Fruit fly (Drosophila melanogaster) whole organism, pupa: ENCODE results near the gene CG14252.
A peak's percentile ranks its signal among the peaks of the same experiment; 100 is the strongest.

ENCODE experiments used
- CG10348 ChIP-seq: fragments of 200-800 bp; sonication (Bioruptor generic); IDR thresholded peaks from 2 replicates; pipeline ENCODE4 v1.3.6; 2022; ENCODE audit warnings: missing biosample characterization, missing genetic modification characterization
- CG12605 ChIP-seq: fragments of 200-800 bp; sonication (Bioruptor generic); IDR thresholded peaks from 2 replicates; pipeline ENCODE4 v1.3.6; 2022; ENCODE audit warnings: missing biosample characterization, missing genetic modification characterization
- CG13204 ChIP-seq: fragments of 200-800 bp; sonication (Bioruptor generic); optimal IDR thresholded peaks from 2 replicates; lab custom pipeline; 2018; ENCODE audit warnings: missing biosample characterization, mild to moderate bottlenecking, missing genetic modification characterization, moderate library complexity
- CG14655 ChIP-seq: fragments of 200-800 bp; sonication (Bioruptor generic); optimal IDR thresholded peaks from 3 replicates; lab custom pipeline; 2017; ENCODE audit warnings: mild to moderate bottlenecking, missing biosample characterization, missing genetic modification reagents, missing genetic modification characterization
- CG15710 ChIP-seq: fragments of 200-800 bp; sonication (Bioruptor generic); optimal IDR thresholded peaks from 2 replicates; lab custom pipeline; 2018; ENCODE audit warnings: missing biosample characterization, mild to moderate bottlenecking, missing genetic modification characterization, moderate library complexity
- CG17806 ChIP-seq: fragments of 200-800 bp; sonication (Bioruptor generic); optimal IDR thresholded peaks from 2 replicates; lab custom pipeline; 2018; ENCODE audit warnings: missing biosample characterization, mild to moderate bottlenecking, missing genetic modification characterization, moderate library complexity
- CG32121 ChIP-seq: fragments of 200-800 bp; sonication (Bioruptor generic); IDR thresholded peaks from 2 replicates; pipeline ENCODE4 v1.3.6; 2022; ENCODE audit warnings: missing biosample characterization, missing genetic modification characterization
- CG34367 ChIP-seq: fragments of 200-800 bp; sonication (Bioruptor generic); optimal IDR thresholded peaks from 2 replicates; lab custom pipeline; 2018; ENCODE audit warnings: missing biosample characterization, mild to moderate bottlenecking, missing genetic modification characterization
- CG4496 ChIP-seq: fragments of 200-800 bp; sonication (Bioruptor generic); IDR thresholded peaks from 3 replicates; pipeline ENCODE4 v1.3.6; 2022; ENCODE audit warnings: missing biosample characterization, missing genetic modification characterization
- CG8159 ChIP-seq: fragments of 200-800 bp; sonication (Bioruptor generic); optimal IDR thresholded peaks from 3 replicates; lab custom pipeline; 2018; ENCODE audit warnings: missing biosample characterization, mild to moderate bottlenecking, missing genetic modification characterization, moderate library complexity
- CG8301 ChIP-seq: fragments of 200-800 bp; sonication (Bioruptor generic); optimal IDR thresholded peaks from 2 replicates; lab custom pipeline; 2018; ENCODE audit warnings: missing biosample characterization, mild to moderate bottlenecking, missing genetic modification characterization
- CG9948 ChIP-seq: fragments of 200-800 bp; sonication (Bioruptor generic); optimal IDR thresholded peaks from 2 replicates; lab custom pipeline; 2018; ENCODE audit warnings: missing biosample characterization, mild to moderate bottlenecking, missing genetic modification characterization, moderate library complexity
- D1 ChIP-seq: fragments of 200-800 bp; sonication (Bioruptor generic); optimal IDR thresholded peaks from 2 replicates; lab custom pipeline; 2018; ENCODE audit warnings: missing biosample characterization, mild to moderate bottlenecking, missing genetic modification characterization, moderate library complexity
- EcR ChIP-seq: fragments of 200-800 bp; sonication (Bioruptor generic); optimal IDR thresholded peaks from 3 replicates; lab custom pipeline; 2019; ENCODE audit warnings: missing biosample characterization, missing genetic modification characterization, mild to moderate bottlenecking, moderate library complexity, missing genetic modification reagents
- Ets98B ChIP-seq: fragments of 200-800 bp; sonication (Bioruptor generic); IDR thresholded peaks from 2 replicates; pipeline ENCODE4 v1.3.6; 2022; ENCODE audit warnings: missing biosample characterization, missing genetic modification characterization
- Pif1A ChIP-seq: fragments of 200-800 bp; sonication (Bioruptor generic); optimal IDR thresholded peaks from 3 replicates; lab custom pipeline; 2016; ENCODE audit warnings: missing biosample characterization, missing genetic modification characterization
- Pif1B ChIP-seq: fragments of 200-800 bp; sonication (Bioruptor generic); optimal IDR thresholded peaks from 3 replicates; lab custom pipeline; 2016; ENCODE audit warnings: missing biosample characterization, missing genetic modification characterization
- Snoo ChIP-seq: fragments of 200-800 bp; sonication (Bioruptor generic); optimal IDR thresholded peaks from 3 replicates; lab custom pipeline; 2017; ENCODE audit warnings: missing biosample characterization, mild to moderate bottlenecking, missing genetic modification characterization, inconsistent platforms
- fd96Ca ChIP-seq: fragments of 200-800 bp; sonication (Bioruptor generic); IDR thresholded peaks from 3 replicates; pipeline ENCODE4 v1.3.6; 2022; ENCODE audit warnings: missing biosample characterization, missing genetic modification characterization
- gl ChIP-seq: fragments of 200-800 bp; sonication (Bioruptor generic); optimal IDR thresholded peaks from 2 replicates; lab custom pipeline; 2018; ENCODE audit warnings: missing biosample characterization, mild to moderate bottlenecking, missing genetic modification characterization
- rn ChIP-seq: fragments of 200-800 bp; sonication (Bioruptor generic); IDR thresholded peaks from 2 replicates; pipeline ENCODE4 v1.3.6; 2022; ENCODE audit warnings: missing biosample characterization, missing genetic modification characterization

CG14252 gene

dm6 chr3R:26963747-26964174 lies 18.4 kb downstream of the CG14252 start:
- TF ChIP-seq CG34367 (tag; lab: Kevin White, UChicago) (peak; percentile 62), Ets98B (GFP tag; lab: Robert Waterston, UW) (peak; percentile 41), CG9948 (tag; lab: Kevin White, UChicago) (peak; percentile 74), fd96Ca (GFP tag; lab: Robert Waterston, UW) (peak; percentile 57; the same call in 2 of the 3 replicates), CG32121 (peak; percentile 62), D1 (no peak), rn (0 out of 2 replicates have a peak, but pooled peaks have one; percentile 6), CG17806 (tag; lab: Kevin White, UChicago) (peak; percentile 89), Pif1A (GFP tag; lab: Kevin White, UChicago) (peak; percentile 80), CG14655 (peak; percentile 64), Pif1B (GFP tag; lab: Kevin White, UChicago) (peak; percentile 54), gl (tag; lab: Kevin White, UChicago) (peak; percentile 54), CG4496 (peak; percentile 73; the same call in 1 of the 3 replicates), CG10348 (GFP tag; lab: Robert Waterston, UW) (no peak), CG8159 (tag; lab: Kevin White, UChicago) (peak; percentile 88), CG15710 (tag; lab: Kevin White, UChicago) (peak; percentile 64), CG12605 (GFP tag; lab: Robert Waterston, UW) (no peak), CG13204 (GFP tag; lab: Kevin White, UChicago) (no peak), EcR (no peak), Snoo (peak; percentile 24), CG8301 (tag; lab: Kevin White, UChicago) (peak; percentile 76)

- TF ChIP-seq CG15710 (tag; lab: Kevin White, UChicago) = no peak
- no peak for TF ChIP-seq CG9948 (tag; lab: Kevin White, UChicago)
- no peak for TF ChIP-seq Pif1A (GFP tag; lab: Kevin White, UChicago)
- TF ChIP-seq CG34367 (tag; lab: Kevin White, UChicago) = no peak
- TF ChIP-seq CG17806 (tag; lab: Kevin White, UChicago) = no peak
- TF ChIP-seq CG4496 = no peak
- no peak for TF ChIP-seq CG13204 (GFP tag; lab: Kevin White, UChicago)
- peak; percentile 28 for TF ChIP-seq CG14655
- peak; percentile 8 for TF ChIP-seq CG8301 (tag; lab: Kevin White, UChicago)
Observed at dm6 chr3R:26964452-26965133, 19.3 kb downstream of the CG14252 start, which contains the start of gene Tsp97E. Gene Tsp97E (minus strand): TSS chr3R:26964817.

- TF ChIP-seq CG14655 (no peak), rn (no peak), CG9948 (tag; lab: Kevin White, UChicago) (no peak), Ets98B (GFP tag; lab: Robert Waterston, UW) (no peak), CG8301 (tag; lab: Kevin White, UChicago) (no peak), CG15710 (tag; lab: Kevin White, UChicago) (no peak)
- TF ChIP-seq, all 21 proteins: peak for 0
Observed at dm6 chr3R:26966385-26966784, 21.1 kb downstream of the CG14252 start, which contains the start of gene Gr97a. Gene Gr97a (minus strand): TSS chr3R:26966485.

- TF ChIP-seq CG15710 (tag; lab: Kevin White, UChicago) (no peak), gl (tag; lab: Kevin White, UChicago) (no peak), CG8159 (tag; lab: Kevin White, UChicago) (no peak), rn (no peak), CG34367 (tag; lab: Kevin White, UChicago) (no peak), CG17806 (tag; lab: Kevin White, UChicago) (no peak), CG14655 (no peak), CG4496 (peak; percentile 45; the same call in 1 of the 3 replicates), CG13204 (GFP tag; lab: Kevin White, UChicago) (peak; percentile 53), D1 (peak; percentile 25)
Observed at dm6 chr3R:26966794-26967323, 21.5 kb downstream of the CG14252 start, which contains the start of gene CG5521. Gene CG5521 (plus strand): TSS chr3R:26966930.

dm6 chr3R:26967587-26968312 lies 22.4 kb downstream of the CG14252 start:
- TF ChIP-seq CG32121 (peak; percentile 75), CG12605 (GFP tag; lab: Robert Waterston, UW) (peak; percentile 1; the same call in 1 of the 2 replicates), CG17806 (tag; lab: Kevin White, UChicago) (no peak), Ets98B (GFP tag; lab: Robert Waterston, UW) (peak; percentile 67), Snoo (peak; percentile 38), CG10348 (GFP tag; lab: Robert Waterston, UW) (no peak), CG15710 (tag; lab: Kevin White, UChicago) (peak; percentile 9), CG8159 (tag; lab: Kevin White, UChicago) (peak; percentile 49), CG34367 (tag; lab: Kevin White, UChicago) (peak; percentile 8), CG13204 (GFP tag; lab: Kevin White, UChicago) (no peak), Pif1B (GFP tag; lab: Kevin White, UChicago) (peak; percentile 3), CG14655 (peak; percentile 46), fd96Ca (GFP tag; lab: Robert Waterston, UW) (peak; percentile 71; the same call in 2 of the 3 replicates), CG9948 (tag; lab: Kevin White, UChicago) (peak; percentile 5), CG8301 (tag; lab: Kevin White, UChicago) (peak; percentile 39), Pif1A (GFP tag; lab: Kevin White, UChicago) (no peak), D1 (no peak), EcR (no peak), gl (tag; lab: Kevin White, UChicago) (no peak), rn (no peak; the same call in 1 of the 2 replicates), CG4496 (peak; percentile 77)
- TF ChIP-seq, all 21 proteins: peak for 13
